Fruit fly (Drosophila melanogaster): ENCODE data around the gene CG32457.

CG32457 gene

dm6 chr3L:23022407-23023027, 35.1 kb downstream of the CG32457 start:
- TF ChIP-seq CG17801 (GFP tag; optimal IDR thresholded peaks at IDR 0.05; ENCODE audit: partially characterized antibody): no peak
